ENCODE assay signal across 1 fruit fly cellular context in genomic region chrX:7301351-7302328, dm6.
TF ChIP-seq lines count a peak whose summit lies in the region.

No protein-coding gene starts in this region.

TF ChIP-seq in whole organism, embryonic, 481 proteins besides CTCF, POLR2A, EP300 and RAD21 (continued from another document and continues in another):
- peak; percentile 4 for TF ChIP-seq fd3F (GFP tag; optimal IDR thresholded peaks at IDR 0.05; lab: Kevin White, UChicago)
- TF ChIP-seq usp (GFP tag; optimal IDR thresholded peaks at IDR 0.05; lab: Kevin White, UChicago), result no peak
- TF ChIP-seq CG8290 (GFP tag; optimal IDR thresholded peaks at IDR 0.05; lab: Kevin White, UChicago), result peak; percentile 23
- peak in 1 of 2 experiments; percentile 53 for TF ChIP-seq CG8290 (tag; optimal IDR thresholded peaks at IDR 0.05; lab: Kevin White, UChicago)
- no peak for TF ChIP-seq bab2 (GFP tag; optimal IDR thresholded peaks at IDR 0.05; lab: Kevin White, UChicago)
- no peak for TF ChIP-seq CG12071 (GFP tag; optimal IDR thresholded peaks at IDR 0.05; lab: Kevin White, UChicago)
- TF ChIP-seq CHES-1-like (GFP tag; optimal IDR thresholded peaks at IDR 0.05; lab: Kevin White, UChicago), result no peak
- peak; percentile 80 for TF ChIP-seq CG2678 (tag; optimal IDR thresholded peaks at IDR 0.05; lab: Kevin White, UChicago)
- TF ChIP-seq CG4282 (GFP tag; optimal IDR thresholded peaks at IDR 0.05; lab: Kevin White, UChicago), result no peak
- 0 out of 2 replicates have a peak, but pooled peaks have one; percentile 36 for TF ChIP-seq CG14441 (GFP tag; IDR thresholded peaks at IDR 0.05; lab: Robert Waterston, UW)
- TF ChIP-seq tin (GFP tag; optimal IDR thresholded peaks at IDR 0.05; lab: Kevin White, UChicago), result peak; percentile 36
- TF ChIP-seq CG30431 (GFP tag; optimal IDR thresholded peaks at IDR 0.05; lab: Kevin White, UChicago), result peak; percentile 29
- TF ChIP-seq MBD-R2 (GFP tag; IDR thresholded peaks at IDR 0.05; lab: Robert Waterston, UW), result no peak
- no peak for TF ChIP-seq CG33213 (GFP tag; optimal IDR thresholded peaks at IDR 0.05; lab: Kevin White, UChicago)
- peak; percentile 42 for TF ChIP-seq sisA (GFP tag; IDR thresholded peaks at IDR 0.05; lab: Robert Waterston, UW)
- no peak for TF ChIP-seq cg (GFP tag; optimal IDR thresholded peaks at IDR 0.05; lab: Kevin White, UChicago)
- TF ChIP-seq ara (GFP tag; IDR thresholded peaks at IDR 0.05; lab: Robert Waterston, UW), result peak; percentile 28; the same call in 1 of the 2 replicates
- peak; percentile 57 for TF ChIP-seq CG15601 (tag; optimal IDR thresholded peaks at IDR 0.05; lab: Kevin White, UChicago)
- no peak for TF ChIP-seq ac (GFP tag; optimal IDR thresholded peaks at IDR 0.05; lab: Kevin White, UChicago)
- TF ChIP-seq CG18262 (tag; optimal IDR thresholded peaks at IDR 0.05; lab: Kevin White, UChicago), result peak; percentile 90
- TF ChIP-seq pan (optimal IDR thresholded peaks at IDR 0.05; lab: Kevin White, UChicago), result no peak
- TF ChIP-seq pan (GFP tag; optimal IDR thresholded peaks at IDR 0.05 in 1 of 2, IDR thresholded peaks at IDR 0.05 in 1 of 2), result peak in 1 of 2 experiments; percentile 73
- no peak for TF ChIP-seq CG13287 (GFP tag; IDR thresholded peaks at IDR 0.05; lab: Robert Waterston, UW; ENCODE audit: partially characterized antibody)
- TF ChIP-seq chm (GFP tag; IDR thresholded peaks at IDR 0.05; lab: Robert Waterston, UW), result no peak
- no peak for TF ChIP-seq CkIIα-i1 (GFP tag; IDR thresholded peaks at IDR 0.05; lab: Robert Waterston, UW)
- peak; percentile 93 for TF ChIP-seq Ets65A (GFP tag; lab: Kevin White, UChicago)
- no peak for TF ChIP-seq CG7372 (GFP tag; IDR thresholded peaks at IDR 0.05; lab: Robert Waterston, UW)
- TF ChIP-seq pita (GFP tag; optimal IDR thresholded peaks at IDR 0.05; lab: Kevin White, UChicago), result no peak
- peak; percentile 39; the same call in 1 of the 2 replicates for TF ChIP-seq CG4360 (GFP tag; IDR thresholded peaks at IDR 0.05; lab: Robert Waterston, UW)
- no peak for TF ChIP-seq cad (GFP tag; optimal IDR thresholded peaks at IDR 0.05; lab: Kevin White, UChicago)
- TF ChIP-seq p53 (GFP tag; optimal IDR thresholded peaks at IDR 0.05; lab: Kevin White, UChicago), result no peak
- TF ChIP-seq CG34376 (GFP tag; optimal IDR thresholded peaks at IDR 0.05; lab: Kevin White, UChicago), result no peak
- no peak for TF ChIP-seq HmgD (GFP tag; optimal IDR thresholded peaks at IDR 0.05; lab: Kevin White, UChicago)
- no peak for TF ChIP-seq z (GFP tag; IDR thresholded peaks at IDR 0.05; lab: Robert Waterston, UW)
- no peak for TF ChIP-seq schlank (tag; optimal IDR thresholded peaks at IDR 0.05; lab: Kevin White, UChicago)
- TF ChIP-seq CG42726 (GFP tag; IDR thresholded peaks at IDR 0.05; lab: Robert Waterston, UW; ENCODE audit: partially characterized antibody), result no peak
- 0 out of 3 replicates have a peak, but pooled peaks have one; percentile 39 for TF ChIP-seq ken (GFP tag; IDR thresholded peaks at IDR 0.05; lab: Robert Waterston, UW)
- no peak for TF ChIP-seq CG8478 (optimal IDR thresholded peaks at IDR 0.05; lab: Kevin White, UChicago)
- TF ChIP-seq vnd (GFP tag; IDR thresholded peaks at IDR 0.05; lab: Robert Waterston, UW; ENCODE audit: partially characterized antibody), result no peak
- peak; percentile 82 for TF ChIP-seq CoRest (tag; optimal IDR thresholded peaks at IDR 0.05; lab: Kevin White, UChicago)
- no peak for TF ChIP-seq gcm (GFP tag; optimal IDR thresholded peaks at IDR 0.05; lab: Kevin White, UChicago)
- no peak for TF ChIP-seq gfzf (GFP tag; optimal IDR thresholded peaks at IDR 0.05; lab: Kevin White, UChicago)
- no peak for TF ChIP-seq rib (GFP tag; IDR thresholded peaks at IDR 0.05; lab: Robert Waterston, UW)
- no peak for TF ChIP-seq CG3838 (GFP tag; optimal IDR thresholded peaks at IDR 0.05; lab: Kevin White, UChicago)
- peak; percentile 74 for TF ChIP-seq CG9727 (GFP tag; optimal IDR thresholded peaks at IDR 0.05; lab: Kevin White, UChicago)
- TF ChIP-seq CG7745 (tag; optimal IDR thresholded peaks at IDR 0.05; lab: Kevin White, UChicago), result no peak
- peak; percentile 58; the same call in 1 of the 3 replicates for TF ChIP-seq ase (GFP tag; IDR thresholded peaks at IDR 0.05; lab: Robert Waterston, UW)
- TF ChIP-seq luna (GFP tag; optimal IDR thresholded peaks at IDR 0.05; lab: Kevin White, UChicago), result no peak
- peak; percentile 54 for TF ChIP-seq CG4328 (GFP tag; optimal IDR thresholded peaks at IDR 0.05; lab: Kevin White, UChicago)
- TF ChIP-seq CG7963 (GFP tag; IDR thresholded peaks at IDR 0.05; lab: Robert Waterston, UW; ENCODE audit: partially characterized antibody), result no peak
- TF ChIP-seq nerfin-1 (tag; optimal IDR thresholded peaks at IDR 0.05; lab: Kevin White, UChicago), result peak; percentile 76
- TF ChIP-seq CG17912 (GFP tag; optimal IDR thresholded peaks at IDR 0.05; lab: Kevin White, UChicago), result no peak
- no peak for TF ChIP-seq CG12769 (tag; optimal IDR thresholded peaks at IDR 0.05; lab: Kevin White, UChicago)
- no peak for TF ChIP-seq jumu (GFP tag; optimal IDR thresholded peaks at IDR 0.05; lab: Kevin White, UChicago)
- TF ChIP-seq CG2129 (GFP tag; IDR thresholded peaks at IDR 0.05; lab: Robert Waterston, UW; ENCODE audit: partially characterized antibody), result no peak
- TF ChIP-seq tx (GFP tag; optimal IDR thresholded peaks at IDR 0.05; lab: Kevin White, UChicago), result no peak
- peak; percentile 81 for TF ChIP-seq CG13424 (tag; optimal IDR thresholded peaks at IDR 0.05; lab: Kevin White, UChicago)
- no peak for TF ChIP-seq ab (GFP tag; optimal IDR thresholded peaks at IDR 0.05; lab: Kevin White, UChicago)
- no peak; the same call in 1 of the 2 replicates for TF ChIP-seq aop (GFP tag; IDR thresholded peaks at IDR 0.05; lab: Robert Waterston, UW)
- TF ChIP-seq CG3281 (GFP tag; optimal IDR thresholded peaks at IDR 0.05; lab: Kevin White, UChicago), result peak; percentile 32
- TF ChIP-seq CG6683 (GFP tag; optimal IDR thresholded peaks at IDR 0.05; lab: Kevin White, UChicago), result no peak
- no peak for TF ChIP-seq CG4854 (GFP tag; optimal IDR thresholded peaks at IDR 0.05; lab: Kevin White, UChicago)
- no peak for TF ChIP-seq nerfin-2 (GFP tag; IDR thresholded peaks at IDR 0.05; lab: Robert Waterston, UW; ENCODE audit: partially characterized antibody)
- TF ChIP-seq caup (GFP tag; optimal IDR thresholded peaks at IDR 0.05; lab: Kevin White, UChicago; ENCODE audit: severe bottlenecking), result no peak
- peak; percentile 15; the same call in 1 of the 2 replicates for TF ChIP-seq E2f1 (GFP tag; IDR thresholded peaks at IDR 0.05; lab: Robert Waterston, UW)
- TF ChIP-seq CG4617 (GFP tag; optimal IDR thresholded peaks at IDR 0.05; lab: Kevin White, UChicago; ENCODE audit: borderline replicate concordance), result no peak
- TF ChIP-seq CG7786 (GFP tag; optimal IDR thresholded peaks at IDR 0.05; lab: Kevin White, UChicago), result no peak
- peak; percentile 60 for TF ChIP-seq Hsf (GFP tag; optimal IDR thresholded peaks at IDR 0.05; lab: Kevin White, UChicago)
- TF ChIP-seq Awh (GFP tag; IDR thresholded peaks at IDR 0.05; lab: Robert Waterston, UW), result peak; percentile 55; the same call in 1 of the 2 replicates
- no peak for TF ChIP-seq Tbp (GFP tag; optimal IDR thresholded peaks at IDR 0.05; lab: Kevin White, UChicago)
- TF ChIP-seq tup (GFP tag; optimal IDR thresholded peaks at IDR 0.05; lab: Kevin White, UChicago), result no peak
- peak; percentile 38; the same call in 1 of the 2 replicates for TF ChIP-seq CG5953 (GFP tag; IDR thresholded peaks at IDR 0.05; lab: Robert Waterston, UW)
- TF ChIP-seq hbn (GFP tag; IDR thresholded peaks at IDR 0.05; lab: Robert Waterston, UW; ENCODE audit: partially characterized antibody), result no peak
- TF ChIP-seq CG17361 (GFP tag; IDR thresholded peaks at IDR 0.05; lab: Robert Waterston, UW), result peak; percentile 94
- TF ChIP-seq CG6175 (GFP tag; IDR thresholded peaks at IDR 0.05; lab: Robert Waterston, UW), result no peak
- TF ChIP-seq Rfx (GFP tag; IDR thresholded peaks at IDR 0.05; lab: Robert Waterston, UW), result peak; percentile 34; the same call in 1 of the 2 replicates
- no peak for TF ChIP-seq Hand (GFP tag; optimal IDR thresholded peaks at IDR 0.05; lab: Kevin White, UChicago)
- TF ChIP-seq kay (GFP tag; optimal IDR thresholded peaks at IDR 0.05; lab: Kevin White, UChicago), result no peak
- no peak; the same call in 2 of the 3 replicates for TF ChIP-seq croc (GFP tag; conservative IDR thresholded peaks at IDR 0.05; lab: Robert Waterston, UW)
- no peak for TF ChIP-seq CG32767 (GFP tag; IDR thresholded peaks at IDR 0.05; lab: Robert Waterston, UW)
- TF ChIP-seq cato (GFP tag; optimal IDR thresholded peaks at IDR 0.05; lab: Kevin White, UChicago; ENCODE audit: borderline replicate concordance), result no peak
- no peak for TF ChIP-seq CG6272 (GFP tag; IDR thresholded peaks at IDR 0.05; lab: Robert Waterston, UW)
- no peak for TF ChIP-seq CG13123 (GFP tag; optimal IDR thresholded peaks at IDR 0.05; lab: Kevin White, UChicago)
- TF ChIP-seq CG16863 (GFP tag; optimal IDR thresholded peaks at IDR 0.05; lab: Kevin White, UChicago), result peak; percentile 61
- no peak for TF ChIP-seq YL-1 (GFP tag; optimal IDR thresholded peaks at IDR 0.05; lab: Kevin White, UChicago)
- TF ChIP-seq pfk (GFP tag; optimal IDR thresholded peaks at IDR 0.05; lab: Kevin White, UChicago), result no peak
- TF ChIP-seq Six4 (GFP tag; optimal IDR thresholded peaks at IDR 0.05; lab: Kevin White, UChicago), result peak; percentile 45
- no peak for TF ChIP-seq CG10321 (GFP tag; IDR thresholded peaks at IDR 0.05; lab: Robert Waterston, UW)
- no peak; the same call in 2 of the 3 replicates for TF ChIP-seq CG14050 (GFP tag; IDR thresholded peaks at IDR 0.05; lab: Robert Waterston, UW)
- peak; percentile 20; the same call in 1 of the 3 replicates for TF ChIP-seq dysf (GFP tag; IDR thresholded peaks at IDR 0.05; lab: Robert Waterston, UW)
- TF ChIP-seq HLH4C (GFP tag; IDR thresholded peaks at IDR 0.05; lab: Robert Waterston, UW; ENCODE audit: partially characterized antibody), result no peak
- TF ChIP-seq CG11093 (GFP tag; IDR thresholded peaks at IDR 0.05; lab: Robert Waterston, UW), result 0 out of 3 replicates have a peak, but pooled peaks have one; percentile 7
- TF ChIP-seq oc (tag; optimal IDR thresholded peaks at IDR 0.05; lab: Kevin White, UChicago), result no peak
- TF ChIP-seq org-1 (GFP tag; optimal IDR thresholded peaks at IDR 0.05; lab: Kevin White, UChicago), result peak; percentile 36
- peak; percentile 48 for TF ChIP-seq CG17359 (tag; optimal IDR thresholded peaks at IDR 0.05; lab: Kevin White, UChicago)
- TF ChIP-seq CG6813 (GFP tag; optimal IDR thresholded peaks at IDR 0.05; lab: Kevin White, UChicago), result peak; percentile 32
- no peak for TF ChIP-seq Kr (GFP tag; optimal IDR thresholded peaks at IDR 0.05; lab: Kevin White, UChicago)
- no peak for TF ChIP-seq CG17612 (GFP tag; IDR thresholded peaks at IDR 0.05; lab: Robert Waterston, UW)
- TF ChIP-seq gro (GFP tag; optimal IDR thresholded peaks at IDR 0.05; lab: Kevin White, UChicago), result no peak
- TF ChIP-seq CG8089 (GFP tag; optimal IDR thresholded peaks at IDR 0.05; lab: Kevin White, UChicago), result no peak
- peak; percentile 22 for TF ChIP-seq CG9817 (tag; optimal IDR thresholded peaks at IDR 0.05; lab: Kevin White, UChicago)
- peak; percentile 14 for TF ChIP-seq en (GFP tag; optimal IDR thresholded peaks at IDR 0.05; lab: Kevin White, UChicago)
- TF ChIP-seq ci (GFP tag; IDR thresholded peaks at IDR 0.05; lab: Robert Waterston, UW), result peak; percentile 80
- no peak for TF ChIP-seq Atf6 (GFP tag; IDR thresholded peaks at IDR 0.05; lab: Robert Waterston, UW)
- no peak for TF ChIP-seq eyg (GFP tag; optimal IDR thresholded peaks at IDR 0.05; lab: Kevin White, UChicago)
- TF ChIP-seq CG4404 (GFP tag; IDR thresholded peaks at IDR 0.05; lab: Robert Waterston, UW), result no peak
- TF ChIP-seq nom (GFP tag; optimal IDR thresholded peaks at IDR 0.05; lab: Kevin White, UChicago), result peak; percentile 14
- TF ChIP-seq CG13775 (GFP tag; optimal IDR thresholded peaks at IDR 0.05; lab: Kevin White, UChicago), result peak; percentile 50
- TF ChIP-seq CG1792 (GFP tag; optimal IDR thresholded peaks at IDR 0.05; lab: Kevin White, UChicago), result peak; percentile 15
- TF ChIP-seq bbx (GFP tag; IDR thresholded peaks at IDR 0.05; lab: Robert Waterston, UW; ENCODE audit: partially characterized antibody), result no peak
- no peak for TF ChIP-seq CG16779 (GFP tag; IDR thresholded peaks at IDR 0.05; lab: Robert Waterston, UW)
- TF ChIP-seq B-H1 (GFP tag; IDR thresholded peaks at IDR 0.05; lab: Robert Waterston, UW), result no peak
- TF ChIP-seq Trl (optimal IDR thresholded peaks at IDR 0.05; lab: Kevin White, UChicago), result peak in 1 of 2 experiments; percentile 16
- TF ChIP-seq Trl (GFP tag; optimal IDR thresholded peaks at IDR 0.05; lab: Kevin White, UChicago), result no peak
- no peak for TF ChIP-seq sima (GFP tag; optimal IDR thresholded peaks at IDR 0.05; lab: Kevin White, UChicago)
- no peak for TF ChIP-seq her (GFP tag; optimal IDR thresholded peaks at IDR 0.05; lab: Kevin White, UChicago)
- TF ChIP-seq CG10209 (GFP tag; optimal IDR thresholded peaks at IDR 0.05; lab: Kevin White, UChicago), result peak; percentile 63
- peak; percentile 20; the same call in 1 of the 2 replicates for TF ChIP-seq slbo (GFP tag; IDR thresholded peaks at IDR 0.05; lab: Robert Waterston, UW)
- TF ChIP-seq CG3065 (GFP tag; optimal IDR thresholded peaks at IDR 0.05; lab: Kevin White, UChicago), result no peak
- TF ChIP-seq zfh1 (GFP tag; IDR thresholded peaks at IDR 0.05; lab: Robert Waterston, UW), result peak; percentile 55; the same call in 2 of the 3 replicates
- peak; percentile 40 for TF ChIP-seq CG10462 (GFP tag; optimal IDR thresholded peaks at IDR 0.05; lab: Kevin White, UChicago)
- TF ChIP-seq CG11723 (GFP tag; optimal IDR thresholded peaks at IDR 0.05; lab: Kevin White, UChicago), result peak; percentile 46
- TF ChIP-seq CG2202 (tag; optimal IDR thresholded peaks at IDR 0.05; lab: Kevin White, UChicago), result no peak
- no peak for TF ChIP-seq trh (GFP tag; optimal IDR thresholded peaks at IDR 0.05; lab: Kevin White, UChicago)
- peak; percentile 20 for TF ChIP-seq Atf-2 (GFP tag; optimal IDR thresholded peaks at IDR 0.05; lab: Kevin White, UChicago)
- peak; percentile 25; the same call in 1 of the 2 replicates for TF ChIP-seq Xrp1 (GFP tag; IDR thresholded peaks at IDR 0.05; lab: Robert Waterston, UW)
- TF ChIP-seq CG1233 (GFP tag; optimal IDR thresholded peaks at IDR 0.05; lab: Kevin White, UChicago), result peak; percentile 62
- TF ChIP-seq wek (GFP tag; optimal IDR thresholded peaks at IDR 0.05; lab: Kevin White, UChicago), result no peak
- TF ChIP-seq slou (GFP tag; optimal IDR thresholded peaks at IDR 0.05; lab: Kevin White, UChicago), result no peak
- TF ChIP-seq CG7556 (GFP tag; optimal IDR thresholded peaks at IDR 0.05; lab: Kevin White, UChicago), result peak; percentile 87
- TF ChIP-seq Med (GFP tag; lab: Kevin White, UChicago), result peak; percentile 77
- TF ChIP-seq CG10267 (tag; optimal IDR thresholded peaks at IDR 0.05; lab: Kevin White, UChicago), result peak; percentile 46
